Worm (Caenorhabditis elegans): ENCODE results near the gene imp-3.

- TF ChIP-seq tbx-37 (GFP tag; conservative IDR thresholded peaks at IDR 0.05) (no peak), aly-1 (tag; optimal IDR thresholded peaks at IDR 0.05) (no peak)
These were observed 29.3 kb downstream of the imp-3 start, which contains the start of gene del-7 for ce11 chrIV:7760117-7760516.

Data from whole organism, early embryonic.